Fruit fly (Drosophila melanogaster) whole organism, prepupa: ENCODE data around the gene karr.

Experiments used
- Blimp-1 ChIP-seq: fragments of 200-800 bp; sonication (Bioruptor generic); optimal IDR thresholded peaks from 3 replicates; lab custom pipeline; 2017; ENCODE audit warnings: missing biosample characterization, missing genetic modification characterization, mild to moderate bottlenecking, moderate library complexity, missing genetic modification reagents
- CG10631 ChIP-seq: fragments of 200-800 bp; sonication (Bioruptor generic); optimal IDR thresholded peaks from 2 replicates; lab custom pipeline; 2016; ENCODE audit warnings: missing biosample characterization, missing genetic modification characterization
- CG11294 ChIP-seq: fragments of 200-800 bp; sonication (Bioruptor generic); IDR thresholded peaks from 2 replicates; pipeline ENCODE4 v1.3.6; 2022; ENCODE audit warnings: missing biosample characterization, missing genetic modification characterization
- CG11762 ChIP-seq: fragments of 200-800 bp; sonication (Bioruptor generic); optimal IDR thresholded peaks from 3 replicates; lab custom pipeline; 2016; ENCODE audit warnings: missing biosample characterization, missing genetic modification characterization; ENCODE audit not compliant: insufficient read depth
- CG11902 ChIP-seq: fragments of 200-800 bp; sonication (Bioruptor generic); optimal IDR thresholded peaks from 3 replicates; lab custom pipeline; 2016; ENCODE audit warnings: missing biosample characterization, missing genetic modification characterization
- CG1621 ChIP-seq: fragments of 200-800 bp; sonication (Bioruptor generic); optimal IDR thresholded peaks from 3 replicates; lab custom pipeline; 2018; ENCODE audit warnings: missing biosample characterization, mild to moderate bottlenecking, missing genetic modification characterization
- CG16779 ChIP-seq: fragments of 200-800 bp; sonication (Bioruptor generic); optimal IDR thresholded peaks from 3 replicates; lab custom pipeline; 2017; ENCODE audit warnings: missing biosample characterization, mild to moderate bottlenecking, missing genetic modification characterization
- CG6163 ChIP-seq: fragments of 200-800 bp; sonication (Bioruptor generic); IDR thresholded peaks from 3 replicates; pipeline ENCODE4 v1.3.6; 2022; ENCODE audit warnings: missing biosample characterization, missing genetic modification characterization
- CG6276 ChIP-seq: fragments of 200-800 bp; sonication (Bioruptor generic); optimal IDR thresholded peaks from 2 replicates; lab custom pipeline; 2017; ENCODE audit warnings: missing biosample characterization, mild to moderate bottlenecking, missing genetic modification characterization
- CG6808 ChIP-seq: fragments of 200-800 bp; sonication (Bioruptor generic); optimal IDR thresholded peaks from 3 replicates; lab custom pipeline; 2017; ENCODE audit warnings: missing biosample characterization, missing genetic modification characterization, mild to moderate bottlenecking, moderate library complexity, missing genetic modification reagents
- CG8319 ChIP-seq: fragments of 200-800 bp; sonication (Bioruptor generic); optimal IDR thresholded peaks from 3 replicates; lab custom pipeline; 2016; ENCODE audit warnings: missing biosample characterization, missing genetic modification characterization
- Eip75B ChIP-seq: fragments of 200-800 bp; sonication (Bioruptor generic); optimal IDR thresholded peaks from 3 replicates; lab custom pipeline; 2016; ENCODE audit warnings: missing biosample characterization, missing genetic modification characterization
- Eip78C ChIP-seq: fragments of 200-800 bp; sonication (Bioruptor generic); peaks from one replicate; lab custom pipeline; 2016; ENCODE audit warnings: missing biosample characterization, missing genetic modification characterization
- Ets96B ChIP-seq: fragments of 200-800 bp; optimal IDR thresholded peaks from 2 replicates; lab custom pipeline; 2019; ENCODE audit warnings: missing biosample characterization, mild to moderate bottlenecking, missing genetic modification characterization, moderate library complexity
- Gug ChIP-seq: fragments of 200-800 bp; sonication (Bioruptor generic); IDR thresholded peaks from 2 replicates; pipeline ENCODE4 v1.3.6; 2022; ENCODE audit warnings: missing biosample characterization, missing genetic modification characterization
- Hr4 ChIP-seq: fragments of 200-800 bp; sonication (Bioruptor generic); optimal IDR thresholded peaks from 3 replicates; lab custom pipeline; 2016; ENCODE audit warnings: missing biosample characterization, missing genetic modification characterization
- Met ChIP-seq: fragments of 200-800 bp; sonication (Bioruptor generic); optimal IDR thresholded peaks from 3 replicates; lab custom pipeline; 2016; ENCODE audit warnings: missing biosample characterization, missing genetic modification characterization
- Smox ChIP-seq: fragments of 200-800 bp; sonication (Bioruptor generic); optimal IDR thresholded peaks from 3 replicates; lab custom pipeline; 2016; ENCODE audit warnings: missing biosample characterization, missing genetic modification characterization
- dsx ChIP-seq: fragments of 200-800 bp; optimal IDR thresholded peaks from 3 replicates; lab custom pipeline; 2019; ENCODE audit warnings: missing biosample characterization, mild to moderate bottlenecking, missing genetic modification characterization, moderate library complexity; ENCODE audit not compliant: poor library complexity, severe bottlenecking
- esn ChIP-seq: fragments of 200-800 bp; sonication (Bioruptor generic); optimal IDR thresholded peaks from 2 replicates; lab custom pipeline; 2016; ENCODE audit warnings: missing biosample characterization, mild to moderate bottlenecking, missing genetic modification characterization, moderate library complexity
- fkh ChIP-seq: fragments of 200-800 bp; sonication (Bioruptor generic); optimal IDR thresholded peaks from 3 replicates; lab custom pipeline; 2017; ENCODE audit warnings: missing biosample characterization, mild to moderate bottlenecking, missing genetic modification characterization, moderate library complexity
- net ChIP-seq: fragments of 200-800 bp; sonication (Bioruptor generic); optimal IDR thresholded peaks from 3 replicates; lab custom pipeline; 2016; ENCODE audit warnings: missing biosample characterization, missing genetic modification characterization
- salr ChIP-seq, 2 experiments: fragments of 200-800 bp; sonication (Bioruptor generic); optimal IDR thresholded peaks; 3 replicates each; lab custom pipeline; 2016 to 2018; ENCODE audit warnings: missing biosample characterization in 2 of 2, missing genetic modification characterization in 2 of 2, mild to moderate bottlenecking in 1 of 2
- spab ChIP-seq: fragments of 200-800 bp; sonication (Bioruptor generic); optimal IDR thresholded peaks from 2 replicates; lab custom pipeline; 2017; ENCODE audit warnings: missing biosample characterization, mild to moderate bottlenecking, missing genetic modification characterization, missing genetic modification reagents
- vri ChIP-seq: fragments of 200-800 bp; sonication (Bioruptor generic); optimal IDR thresholded peaks from 3 replicates; lab custom pipeline; 2016; ENCODE audit warnings: missing biosample characterization, mild to moderate bottlenecking, missing genetic modification characterization

karr gene

dm6 chrX:20083762-20084161 lies 26.6 kb downstream of the karr start:
- TF ChIP-seq salr (GFP tag; optimal IDR thresholded peaks at IDR 0.05; lab: Kevin White, UChicago) (no peak), CG11902 (no peak), net (GFP tag; lab: Kevin White, UChicago) (no peak), fkh (GFP tag; lab: Kevin White, UChicago) (no peak), CG6163 (GFP tag; lab: Robert Waterston, UW) (no peak), Smox (no peak), CG11762 (GFP tag; lab: Kevin White, UChicago) (no peak), CG10631 (GFP tag; lab: Kevin White, UChicago) (no peak), vri (GFP tag; lab: Kevin White, UChicago) (no peak), Hr4 (GFP tag; lab: Kevin White, UChicago) (no peak)
- TF ChIP-seq, all 60 proteins: peak for 0

- TF ChIP-seq Ets96B (tag; lab: Kevin White, UChicago) = no peak
Measured at dm6 chrX:20067017-20067416, 43.4 kb downstream of the karr start.

dm6 chrX:20062576-20062975 lies 47.8 kb downstream of the karr start, which contains the start of gene Dop2R:
Dop2R (minus strand) TSS chrX:20062706.
- TF ChIP-seq dsx (GFP tag; lab: Kevin White, UChicago) (no peak), CG8319 (GFP tag; lab: Kevin White, UChicago) (no peak), CG11294 (GFP tag; lab: Robert Waterston, UW) (no peak), Eip78C (GFP tag; lab: Kevin White, UChicago) (no peak), CG1621 (tag; lab: Kevin White, UChicago) (no peak), spab (GFP tag; lab: Kevin White, UChicago) (no peak), CG16779 (tag; lab: Kevin White, UChicago) (no peak), esn (GFP tag; lab: Kevin White, UChicago) (no peak), Blimp-1 (GFP tag; lab: Kevin White, UChicago) (no peak), CG6276 (GFP tag; lab: Kevin White, UChicago) (no peak), Met (GFP tag; lab: Kevin White, UChicago) (no peak), Gug (GFP tag; lab: Robert Waterston, UW) (no peak), Eip75B (GFP tag; lab: Kevin White, UChicago) (no peak), CG6808 (no peak)
